Worm (Caenorhabditis elegans) whole organism, L1 larva: ENCODE measurements around the gene bath-4.

Experiments
- C04F5.9 ChIP-seq: sonication (generic microtip); optimal IDR thresholded peaks from 2 replicates; lab custom pipeline; 2016; ENCODE audit warnings: missing genetic modification characterization, missing compliant biosample characterization
- C16A3.4 ChIP-seq: fragments of 150-350 bp; optimal IDR thresholded peaks from 2 replicates; lab custom pipeline; 2014; ENCODE audit warnings: missing biosample characterization, missing genetic modification characterization
- F16B12.6 ChIP-seq: fragments of 150-350 bp; optimal IDR thresholded peaks from 2 replicates; lab custom pipeline; 2014; ENCODE audit warnings: missing biosample characterization, missing genetic modification characterization
- Y116A8C.19 ChIP-seq: sonication (generic microtip); optimal IDR thresholded peaks from 2 replicates; lab custom pipeline; 2016; ENCODE audit warnings: missing compliant biosample characterization, missing genetic modification characterization, borderline replicate concordance
- aha-1 ChIP-seq: fragments of 150-350 bp; optimal IDR thresholded peaks from 2 replicates; lab custom pipeline; 2014; ENCODE audit warnings: missing biosample characterization, missing genetic modification characterization
- alr-1 ChIP-seq: fragments of 200-800 bp; sonication (Bioruptor generic); optimal IDR thresholded peaks from 2 replicates; lab custom pipeline; 2018; ENCODE audit warnings: borderline replicate concordance, mild to moderate bottlenecking, missing genetic modification characterization, missing compliant biosample characterization
- blmp-1 ChIP-seq: fragments of 150-350 bp; optimal IDR thresholded peaks from 2 replicates; lab custom pipeline; 2014; ENCODE audit warnings: missing biosample characterization, missing genetic modification characterization
- ceh-63 ChIP-seq: fragments of 200-800 bp; sonication (Bioruptor generic); optimal IDR thresholded peaks from 2 replicates; lab custom pipeline; 2018; ENCODE audit warnings: mild to moderate bottlenecking, missing genetic modification characterization, missing compliant biosample characterization
- ceh-8 ChIP-seq: fragments of 200-800 bp; sonication (Bioruptor generic); optimal IDR thresholded peaks from 2 replicates; lab custom pipeline; 2018; ENCODE audit warnings: mild to moderate bottlenecking, missing genetic modification characterization, moderate library complexity, missing compliant biosample characterization
- ceh-82 ChIP-seq, 3 experiments: fragments of 150-350 bp in 1 of 3; sonication (generic microtip) in 2 of 3; optimal IDR thresholded peaks; 2 replicates each; lab custom pipeline; 2014 to 2017; ENCODE audit warnings: missing biosample characterization in 3 of 3, missing genetic modification characterization in 3 of 3
- ces-1 ChIP-seq: fragments of 150-350 bp; optimal IDR thresholded peaks from 2 replicates; lab custom pipeline; 2014; ENCODE audit warnings: missing biosample characterization, missing genetic modification reagents, missing genetic modification characterization
- efl-1 ChIP-seq, 4 experiments: fragments of 150-350 bp; optimal IDR thresholded peaks in 3 of 4; peaks in 1 of 4; 1 replicate in 1 of 4; 2 replicates in 3 of 4; lab custom pipeline; 2014; ENCODE audit warnings: missing biosample characterization in 2 of 4, missing genetic modification characterization in 2 of 4, missing genetic modification reagents in 2 of 4
- egl-13 ChIP-seq: sonication (generic microtip); optimal IDR thresholded peaks from 2 replicates; lab custom pipeline; 2016; ENCODE audit warnings: missing genotype, missing genetic modification reagents, missing genetic modification characterization, missing compliant biosample characterization
- elt-2 ChIP-seq: sonication (generic microtip); optimal IDR thresholded peaks from 2 replicates; lab custom pipeline; 2016; ENCODE audit warnings: missing genetic modification characterization, mild to moderate bottlenecking, inconsistent platforms, missing compliant biosample characterization, missing genetic modification reagents
- fkh-10 ChIP-seq: sonication (generic microtip); optimal IDR thresholded peaks from 2 replicates; lab custom pipeline; 2017; ENCODE audit warnings: missing biosample characterization, missing genetic modification reagents, missing genetic modification characterization
- fkh-4 ChIP-seq: sonication (generic microtip); optimal IDR thresholded peaks from 2 replicates; lab custom pipeline; 2016; ENCODE audit warnings: missing compliant biosample characterization, missing genetic modification characterization, borderline replicate concordance
- hlh-4 ChIP-seq: sonication (generic microtip); optimal IDR thresholded peaks from 2 replicates; lab custom pipeline; 2016; ENCODE audit warnings: mild to moderate bottlenecking, missing genetic modification characterization, missing compliant biosample characterization
- lin-15B ChIP-seq: fragments of 150-350 bp; sonication (generic microtip); optimal IDR thresholded peaks from 3 replicates; lab custom pipeline; 2014; ENCODE audit warnings: missing biosample characterization, missing genetic modification characterization
- lin-39 ChIP-seq: fragments of 150-350 bp; optimal IDR thresholded peaks from 2 replicates; lab custom pipeline; 2014; ENCODE audit warnings: missing biosample characterization, missing genetic modification reagents, missing genetic modification characterization
- mdl-1 ChIP-seq, 2 experiments: fragments of 150-350 bp; optimal IDR thresholded peaks; 2 replicates each; lab custom pipeline; 2014 to 2017; ENCODE audit warnings: missing biosample characterization in 2 of 2, missing genetic modification characterization in 2 of 2, inconsistent platforms in 1 of 2
- mef-2 ChIP-seq: fragments of 150-350 bp; optimal IDR thresholded peaks from 2 replicates; lab custom pipeline; 2014; ENCODE audit warnings: missing biosample characterization, missing genetic modification characterization
- mep-1 ChIP-seq: fragments of 150-350 bp; optimal IDR thresholded peaks from 2 replicates; lab custom pipeline; 2014; ENCODE audit warnings: missing biosample characterization, missing genetic modification characterization
- nhr-12 ChIP-seq: sonication (generic microtip); optimal IDR thresholded peaks from 2 replicates; lab custom pipeline; 2017; ENCODE audit warnings: missing biosample characterization, missing genetic modification characterization
- nhr-19 ChIP-seq: fragments of 200-800 bp; sonication (Bioruptor generic); conservative IDR thresholded peaks from 2 replicates; pipeline ENCODE4 v1.3.6; 2022; ENCODE audit warnings: missing genetic modification characterization, missing compliant biosample characterization
- nhr-20 ChIP-seq: sonication (generic microtip); optimal IDR thresholded peaks from 2 replicates; lab custom pipeline; 2016; ENCODE audit warnings: mild to moderate bottlenecking, missing genetic modification characterization, missing compliant biosample characterization
- nhr-237 ChIP-seq: fragments of 150-350 bp; optimal IDR thresholded peaks from 2 replicates; lab custom pipeline; 2014; ENCODE audit warnings: missing biosample characterization, missing genetic modification characterization
- nhr-28 ChIP-seq: fragments of 150-350 bp; optimal IDR thresholded peaks from 2 replicates; lab custom pipeline; 2014; ENCODE audit warnings: missing biosample characterization, missing genetic modification characterization
- nhr-77 ChIP-seq: fragments of 150-350 bp; optimal IDR thresholded peaks from 2 replicates; lab custom pipeline; 2014; ENCODE audit warnings: missing biosample characterization, missing genetic modification characterization
- nhr-85 ChIP-seq: sonication (generic microtip); peaks from one replicate; lab custom pipeline; 2016; ENCODE audit warnings: missing genetic modification characterization, inconsistent platforms, missing compliant biosample characterization
- nhr-90 ChIP-seq: sonication (generic microtip); optimal IDR thresholded peaks from 2 replicates; lab custom pipeline; 2016; ENCODE audit warnings: mild to moderate bottlenecking, missing genetic modification characterization, missing compliant biosample characterization; ENCODE audit not compliant: poor library complexity
- rnt-1 ChIP-seq: sonication (generic microtip); optimal IDR thresholded peaks from 2 replicates; lab custom pipeline; 2016; ENCODE audit warnings: mild to moderate bottlenecking, missing genetic modification characterization, moderate library complexity, missing compliant biosample characterization
- snu-23 ChIP-seq: sonication (generic microtip); optimal IDR thresholded peaks from 2 replicates; lab custom pipeline; 2016; ENCODE audit warnings: missing genetic modification characterization, missing compliant biosample characterization
- sox-4 ChIP-seq: sonication (generic microtip); optimal IDR thresholded peaks from 2 replicates; lab custom pipeline; 2016; ENCODE audit warnings: missing genetic modification characterization, missing compliant biosample characterization
- unc-130 ChIP-seq: fragments of 150-350 bp; optimal IDR thresholded peaks from 2 replicates; lab custom pipeline; 2017; ENCODE audit warnings: missing biosample characterization, missing genetic modification characterization, inconsistent platforms
- unc-62 ChIP-seq: fragments of 150-350 bp; optimal IDR thresholded peaks from 2 replicates; lab custom pipeline; 2014; ENCODE audit warnings: missing biosample characterization, missing genetic modification reagents, missing genetic modification characterization
- unc-86 ChIP-seq: sonication (generic microtip); optimal IDR thresholded peaks from 2 replicates; lab custom pipeline; 2016; ENCODE audit warnings: missing genetic modification characterization, missing compliant biosample characterization
- unc-98 ChIP-seq: fragments of 200-800 bp; sonication (Bioruptor generic); IDR thresholded peaks from 2 replicates; pipeline ENCODE4 v1.3.6; 2022; ENCODE audit warnings: missing genetic modification characterization, missing compliant biosample characterization
- ztf-11 ChIP-seq, 2 experiments: sonication (generic microtip); optimal IDR thresholded peaks; 2 replicates each; lab custom pipeline; 2016 to 2017; ENCODE audit warnings: missing genetic modification characterization in 2 of 2, missing biosample characterization in 1 of 2, missing compliant biosample characterization in 1 of 2

bath-4 gene

DNA sequence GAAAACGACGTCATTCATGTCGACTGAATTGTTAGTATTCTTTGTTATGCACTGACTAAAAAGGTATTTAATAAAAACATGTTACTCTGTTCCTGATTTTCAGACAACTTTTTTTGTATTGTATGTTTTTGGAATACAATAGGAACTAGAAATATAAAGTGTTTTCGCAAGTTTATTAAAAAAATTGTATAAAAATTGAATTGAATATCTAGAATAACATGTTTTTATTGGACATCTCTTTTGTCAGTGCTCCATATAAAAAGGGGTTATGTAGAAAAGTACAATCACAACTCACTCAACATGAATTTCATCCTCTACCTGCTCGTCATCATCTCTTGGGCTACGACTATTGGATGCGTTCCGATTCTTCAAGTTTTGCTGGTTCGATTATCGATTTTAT lies 22.5 kb downstream of the bath-4 start, which contains the start of gene C46F9.5 (continued):
- TF ChIP-seq mdl-1 (tag; optimal IDR thresholded peaks at IDR 0.05; lab: Kevin White, UChicago) (no peak), nhr-28 (no peak), mef-2 (tag; lab: Kevin White, UChicago) (no peak)

DNA sequence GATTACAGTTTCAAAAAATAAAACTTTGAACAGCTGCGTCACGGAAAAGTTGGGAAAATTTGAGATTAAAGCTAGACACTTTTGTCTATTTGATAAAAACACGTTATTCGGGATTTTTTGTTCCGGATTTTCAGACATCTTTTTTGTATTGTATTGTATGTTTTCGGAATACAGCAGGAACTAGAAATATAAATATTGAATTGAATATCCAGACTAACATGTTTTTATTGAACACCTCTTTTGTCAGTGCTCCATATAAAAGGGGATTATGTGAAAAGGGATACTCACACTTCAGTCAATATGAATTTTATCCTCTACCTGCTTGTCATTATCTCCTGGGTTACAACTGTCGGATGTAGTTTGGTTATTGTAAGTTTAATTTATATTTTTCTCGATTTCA lies 23.9 kb downstream of the bath-4 start, which contains the start of gene C16C4.1:
TSS of gene C16C4.1 (plus strand) at position 301 of the 400 bp plus-strand sequence.
- TF ChIP-seq F16B12.6 (tag; lab: Kevin White, UChicago) (no peak), egl-13 (tag; lab: Kevin White, UChicago) (no peak), Y116A8C.19 (no peak), lin-15B (no peak), nhr-85 (tag; lab: Kevin White, UChicago) (no peak), snu-23 (GFP tag; lab: Kevin White, UChicago) (no peak), sox-4 (tag; lab: Kevin White, UChicago) (no peak), nhr-237 (tag; lab: Kevin White, UChicago) (no peak), elt-2 (tag; lab: Kevin White, UChicago) (no peak), nhr-90 (tag; lab: Kevin White, UChicago) (no peak), lin-39 (tag; lab: Kevin White, UChicago) (no peak), C04F5.9 (tag; lab: Kevin White, UChicago) (no peak), C16A3.4 (tag; lab: Kevin White, UChicago) (no peak), nhr-19 (no peak), ces-1 (GFP tag; lab: Kevin White, UChicago) (no peak), unc-130 (tag; lab: Kevin White, UChicago) (no peak), unc-98 (GFP tag; lab: Robert Waterston, UW) (no peak)

DNA sequence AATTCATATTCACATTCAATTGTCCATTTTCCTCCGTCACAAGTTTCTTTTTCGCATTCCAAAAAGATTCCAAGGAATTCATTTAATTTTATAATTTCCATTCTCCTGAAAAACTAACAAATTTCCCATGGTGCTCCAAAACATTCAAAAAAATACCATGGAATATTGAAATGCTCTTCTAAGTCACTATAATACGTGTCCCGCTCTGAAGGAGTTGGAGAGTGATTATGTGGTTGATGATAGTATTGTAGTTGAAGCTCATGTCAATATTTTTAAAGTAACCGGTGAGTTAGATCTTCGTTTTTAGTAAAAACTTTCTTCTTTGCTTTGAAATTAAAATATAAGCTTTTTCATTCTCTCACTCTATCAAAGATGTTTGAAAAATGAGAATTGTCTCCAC lies 27.1 kb downstream of the bath-4 start, which contains the start of gene math-9:
TSS of gene math-9 (minus strand) at position 101 of the 400 bp plus-strand sequence.
- TF ChIP-seq efl-1 (optimal IDR thresholded peaks at IDR 0.05; lab: Kevin White, UChicago): no peak
- TF ChIP-seq efl-1 (GFP tag; optimal IDR thresholded peaks at IDR 0.05 in 1 of 2; lab: Kevin White, UChicago): peak in 1 of 2 experiments; percentile 45
- no peak for TF ChIP-seq ceh-63 (GFP tag; lab: Kevin White, UChicago)
- no peak for TF ChIP-seq C16A3.4 (tag; lab: Kevin White, UChicago)
- TF ChIP-seq alr-1: no peak

DNA sequence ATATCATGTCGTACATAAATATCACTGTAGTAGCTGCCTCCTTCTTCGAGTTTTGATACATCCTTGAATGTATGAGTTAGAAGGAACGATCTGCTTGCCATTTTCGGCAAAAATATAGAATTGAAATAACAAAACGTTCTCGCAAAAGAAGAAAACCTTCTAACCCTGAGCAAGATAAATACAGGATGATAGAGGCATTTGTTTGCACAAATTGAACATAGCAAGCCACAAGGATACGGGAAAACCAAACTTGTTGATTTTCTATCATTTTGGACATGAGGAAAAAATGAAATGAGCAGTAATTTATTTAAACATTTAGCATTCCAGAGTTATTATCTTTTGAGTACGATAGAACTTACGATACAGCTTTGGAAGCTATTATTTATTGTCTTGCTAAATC lies 28.7 kb downstream of the bath-4 start, which contains the start of gene math-8:
TSS of gene math-8 (minus strand) at position 101 of the 400 bp plus-strand sequence.
- TF ChIP-seq unc-62: no peak
- no peak for TF ChIP-seq ceh-82 (tag; optimal IDR thresholded peaks at IDR 0.05; lab: Kevin White, UChicago)
- TF ChIP-seq hlh-4 (tag; lab: Kevin White, UChicago): no peak
- no peak for TF ChIP-seq mep-1 (tag; lab: Kevin White, UChicago)
- TF ChIP-seq nhr-12 (tag; lab: Kevin White, UChicago): no peak
- TF ChIP-seq sox-4 (tag; lab: Kevin White, UChicago): no peak
- no peak for TF ChIP-seq unc-86
- no peak for TF ChIP-seq rnt-1 (tag; lab: Kevin White, UChicago)
- no peak for TF ChIP-seq aha-1 (tag; lab: Kevin White, UChicago)
- no peak for TF ChIP-seq ceh-8 (GFP tag; lab: Kevin White, UChicago)
- no peak for TF ChIP-seq blmp-1 (tag; lab: Kevin White, UChicago)
- TF ChIP-seq nhr-20 (tag; lab: Kevin White, UChicago): no peak
- no peak for TF ChIP-seq nhr-77 (tag; lab: Kevin White, UChicago)
- no peak for TF ChIP-seq fkh-4 (tag; lab: Kevin White, UChicago)
- TF ChIP-seq efl-1 (optimal IDR thresholded peaks at IDR 0.05; lab: Kevin White, UChicago): no peak
- no peak for TF ChIP-seq efl-1 (GFP tag; optimal IDR thresholded peaks at IDR 0.05 in 1 of 2; lab: Kevin White, UChicago)
- TF ChIP-seq ztf-11 (tag; optimal IDR thresholded peaks at IDR 0.05; lab: Kevin White, UChicago): no peak
- TF ChIP-seq fkh-10 (GFP tag; lab: Kevin White, UChicago): no peak
